Fruit fly (Drosophila melanogaster) whole organism, embryonic: ENCODE data around the gene Rchy1.
A peak's percentile ranks its signal among the peaks of the same experiment; 100 is the strongest.

Experiments
- Atf6 ChIP-seq: fragments of 200-800 bp; sonication (Bioruptor generic); IDR thresholded peaks from 2 replicates; pipeline ENCODE4 v1.3.6; 2022; ENCODE audit warnings: missing biosample characterization, missing genetic modification characterization
- B-H1 ChIP-seq: fragments of 200-800 bp; sonication (Bioruptor generic); IDR thresholded peaks from 3 replicates; pipeline ENCODE4 v1.3.6; 2022; ENCODE audit warnings: missing biosample characterization, missing genetic modification characterization
- Bteb2 ChIP-seq: fragments of 200-800 bp; sonication (Bioruptor generic); optimal IDR thresholded peaks from 2 replicates; lab custom pipeline; 2016; ENCODE audit warnings: missing biosample characterization, missing genetic modification characterization
- CG10209 ChIP-seq: fragments of 200-800 bp; sonication (Bioruptor generic); optimal IDR thresholded peaks from 3 replicates; lab custom pipeline; 2017; ENCODE audit warnings: missing biosample characterization, mild to moderate bottlenecking, missing genetic modification characterization, missing genetic modification reagents
- CG10366 ChIP-seq: fragments of 200-800 bp; sonication (Bioruptor generic); IDR thresholded peaks from 2 replicates; pipeline ENCODE4 v1.3.6; 2022; ENCODE audit warnings: missing biosample characterization, missing genetic modification characterization
- CG11085 ChIP-seq: fragments of 200-800 bp; sonication (Bioruptor generic); IDR thresholded peaks from 2 replicates; pipeline ENCODE4 v1.3.6; 2022; ENCODE audit warnings: missing biosample characterization, missing genetic modification characterization
- CG11695 ChIP-seq: fragments of 200-800 bp; sonication (Bioruptor generic); IDR thresholded peaks from 3 replicates; pipeline ENCODE4 v1.3.6; 2022; ENCODE audit warnings: missing biosample characterization, missing genetic modification characterization
- CG12659 ChIP-seq: fragments of 200-800 bp; sonication (Bioruptor generic); optimal IDR thresholded peaks from 3 replicates; lab custom pipeline; 2017; ENCODE audit warnings: mild to moderate bottlenecking, missing biosample characterization, missing genetic modification reagents, missing genetic modification characterization
- CG1603 ChIP-seq: fragments of 200-800 bp; sonication (Bioruptor generic); optimal IDR thresholded peaks from 2 replicates; lab custom pipeline; 2019; ENCODE audit warnings: missing biosample characterization, mild to moderate bottlenecking, missing genetic modification characterization, moderate library complexity
- CG2889 ChIP-seq: fragments of 200-800 bp; sonication (Bioruptor generic); IDR thresholded peaks from 3 replicates; pipeline ENCODE4 v1.3.6; 2022; ENCODE audit warnings: missing biosample characterization, missing genetic modification characterization
- CG33557 ChIP-seq: fragments of 200-800 bp; sonication (Bioruptor generic); optimal IDR thresholded peaks from 2 replicates; lab custom pipeline; 2019; ENCODE audit warnings: missing biosample characterization, mild to moderate bottlenecking, missing genetic modification characterization, moderate library complexity
- CG43689 ChIP-seq: fragments of 200-800 bp; sonication (Bioruptor generic); IDR thresholded peaks from 2 replicates; pipeline ENCODE4 v1.3.6; 2022; ENCODE audit warnings: missing biosample characterization, missing genetic modification characterization
- CG4424 ChIP-seq: fragments of 200-800 bp; sonication (Bioruptor generic); optimal IDR thresholded peaks from 3 replicates; lab custom pipeline; 2016; ENCODE audit warnings: missing biosample characterization, missing genetic modification characterization
- CG6854 ChIP-seq: fragments of 200-800 bp; sonication (Bioruptor generic); optimal IDR thresholded peaks from 3 replicates; lab custom pipeline; 2017; ENCODE audit warnings: missing biosample characterization, mild to moderate bottlenecking, missing genetic modification characterization
- CG7928 ChIP-seq: fragments of 200-800 bp; sonication (Bioruptor generic); optimal IDR thresholded peaks from 2 replicates; lab custom pipeline; 2017; ENCODE audit warnings: missing biosample characterization, mild to moderate bottlenecking, missing genetic modification characterization
- CG8359 ChIP-seq: fragments of 200-800 bp; sonication (Bioruptor generic); optimal IDR thresholded peaks from 2 replicates; lab custom pipeline; 2017; ENCODE audit warnings: missing biosample characterization, mild to moderate bottlenecking, missing genetic modification characterization, borderline replicate concordance
- CG8765 ChIP-seq: fragments of 200-800 bp; sonication (Bioruptor generic); IDR thresholded peaks from 2 replicates; pipeline ENCODE4 v1.3.6; 2022; ENCODE audit warnings: missing biosample characterization, missing genetic modification characterization
- CG9609 ChIP-seq: fragments of 200-800 bp; sonication (Bioruptor generic); optimal IDR thresholded peaks from 3 replicates; lab custom pipeline; 2016; ENCODE audit warnings: missing biosample characterization, missing genetic modification characterization
- D ChIP-seq, 2 experiments: fragments of 200-800 bp in 1 of 2; fragments of >200 bp in 1 of 2; sonication (Bioruptor generic) in 1 of 2; optimal IDR thresholded peaks; 2 replicates in 1 of 2; 3 replicates in 1 of 2; lab custom pipeline; 2017; ENCODE audit warnings: mild to moderate bottlenecking in 1 of 2, missing biosample characterization in 1 of 2, missing genetic modification characterization in 1 of 2, missing genetic modification reagents in 1 of 2
- Dip3 ChIP-seq: fragments of 200-800 bp; sonication (Bioruptor generic); optimal IDR thresholded peaks from 3 replicates; lab custom pipeline; 2016; ENCODE audit warnings: missing biosample characterization, missing genetic modification characterization
- Doc2 ChIP-seq: fragments of 200-800 bp; sonication (Bioruptor generic); IDR thresholded peaks from 2 replicates; pipeline ENCODE4 v1.3.6; 2022; ENCODE audit warnings: missing biosample characterization, missing genetic modification characterization
- ERR ChIP-seq: fragments of 200-800 bp; sonication (Bioruptor generic); optimal IDR thresholded peaks from 2 replicates; lab custom pipeline; 2016; ENCODE audit warnings: missing biosample characterization, missing genetic modification characterization
- Elba2 ChIP-seq: fragments of 200-800 bp; sonication (Bioruptor generic); optimal IDR thresholded peaks from 3 replicates; lab custom pipeline; 2016; ENCODE audit warnings: missing biosample characterization, missing genetic modification characterization
- NC2α ChIP-seq: fragments of 200-800 bp; sonication (Bioruptor generic); optimal IDR thresholded peaks from 2 replicates; lab custom pipeline; 2016; ENCODE audit warnings: missing biosample characterization, missing genetic modification characterization
- NC2β ChIP-seq: fragments of 200-800 bp; sonication (Bioruptor generic); optimal IDR thresholded peaks from 2 replicates; lab custom pipeline; 2016; ENCODE audit warnings: missing biosample characterization, missing genetic modification characterization
- NfI ChIP-seq: fragments of 200-800 bp; sonication (Bioruptor generic); optimal IDR thresholded peaks from 3 replicates; lab custom pipeline; 2018; ENCODE audit warnings: missing biosample characterization, mild to moderate bottlenecking, missing genetic modification characterization, moderate library complexity
- Ravus ChIP-seq: fragments of 200-800 bp; sonication (Bioruptor generic); IDR thresholded peaks from 2 replicates; pipeline ENCODE4 v1.3.6; 2022; ENCODE audit warnings: missing biosample characterization, missing genetic modification characterization
- Scr ChIP-seq: fragments of 200-800 bp; sonication (Bioruptor generic); IDR thresholded peaks from 2 replicates; pipeline ENCODE4 v1.3.6; 2022; ENCODE audit warnings: missing biosample characterization, missing genetic modification characterization; ENCODE audit not compliant: partially characterized antibody
- Sox102F ChIP-seq: fragments of 200-800 bp; sonication (Bioruptor generic); optimal IDR thresholded peaks from 2 replicates; lab custom pipeline; 2018; ENCODE audit warnings: missing biosample characterization, mild to moderate bottlenecking, missing genetic modification characterization, moderate library complexity
- Sry-δ ChIP-seq: fragments of 200-800 bp; sonication (Bioruptor generic); optimal IDR thresholded peaks from 2 replicates; lab custom pipeline; 2016; ENCODE audit warnings: missing biosample characterization, missing genetic modification characterization
- TFAM ChIP-seq: fragments of 200-800 bp; sonication (Bioruptor generic); optimal IDR thresholded peaks from 2 replicates; lab custom pipeline; 2017; ENCODE audit warnings: missing biosample characterization, missing genetic modification characterization, inconsistent platforms
- bcd ChIP-seq: fragments of 200-800 bp; sonication (Bioruptor generic); optimal IDR thresholded peaks from 2 replicates; lab custom pipeline; 2017; ENCODE audit warnings: missing biosample characterization, mild to moderate bottlenecking, missing genetic modification characterization
- cas ChIP-seq: fragments of 200-800 bp; sonication (Bioruptor generic); IDR thresholded peaks from 2 replicates; pipeline ENCODE4 v1.3.6; 2022; ENCODE audit warnings: missing biosample characterization, missing genetic modification characterization
- corto ChIP-seq: fragments of 200-800 bp; sonication (Bioruptor generic); optimal IDR thresholded peaks from 2 replicates; lab custom pipeline; 2016; ENCODE audit warnings: missing biosample characterization, mild to moderate bottlenecking, missing genetic modification characterization, moderate library complexity
- crc ChIP-seq: fragments of 200-800 bp; sonication (Bioruptor generic); optimal IDR thresholded peaks from 2 replicates; lab custom pipeline; 2016; ENCODE audit warnings: missing biosample characterization, missing genetic modification characterization
- emc ChIP-seq: fragments of 200-800 bp; sonication (Bioruptor generic); optimal IDR thresholded peaks from 2 replicates; lab custom pipeline; 2016; ENCODE audit warnings: missing biosample characterization, missing genetic modification characterization
- fd102C ChIP-seq: fragments of 200-800 bp; sonication (Bioruptor generic); optimal IDR thresholded peaks from 2 replicates; lab custom pipeline; 2018; ENCODE audit warnings: missing biosample characterization, mild to moderate bottlenecking, missing genetic modification characterization, moderate library complexity
- ftz-f1 ChIP-seq: fragments of 200-800 bp; sonication (Bioruptor generic); optimal IDR thresholded peaks from 2 replicates; lab custom pipeline; 2016; ENCODE audit warnings: missing biosample characterization, missing genetic modification characterization
- gce ChIP-seq: fragments of 200-800 bp; sonication (Bioruptor generic); IDR thresholded peaks from 3 replicates; pipeline ENCODE4 v1.3.6; 2022; ENCODE audit warnings: missing biosample characterization, missing genetic modification characterization
- insv ChIP-seq, 2 experiments: fragments of 200-800 bp; sonication (Bioruptor generic); optimal IDR thresholded peaks; 3 replicates each; lab custom pipeline; 2016 to 2018; ENCODE audit warnings: missing biosample characterization in 2 of 2, missing genetic modification characterization in 2 of 2
- pho ChIP-seq: fragments of 200-800 bp; sonication (Bioruptor generic); optimal IDR thresholded peaks from 2 replicates; lab custom pipeline; 2016; ENCODE audit warnings: missing biosample characterization, missing genetic modification characterization
- schlank ChIP-seq: fragments of 200-800 bp; sonication (Bioruptor generic); optimal IDR thresholded peaks from 2 replicates; lab custom pipeline; 2018; ENCODE audit warnings: missing biosample characterization, mild to moderate bottlenecking, missing genetic modification characterization
- sna ChIP-seq: fragments of 200-800 bp; sonication (Bioruptor generic); IDR thresholded peaks from 2 replicates; pipeline ENCODE4 v1.3.6; 2022; ENCODE audit warnings: missing biosample characterization, missing genetic modification characterization; ENCODE audit not compliant: partially characterized antibody
- stc ChIP-seq: fragments of 200-800 bp; sonication (Bioruptor generic); IDR thresholded peaks from 2 replicates; pipeline ENCODE4 v1.3.6; 2022; ENCODE audit warnings: missing biosample characterization, missing genetic modification characterization
- unc-4 ChIP-seq: fragments of 200-800 bp; sonication (Bioruptor generic); IDR thresholded peaks from 2 replicates; pipeline ENCODE4 v1.3.6; 2022; ENCODE audit warnings: missing biosample characterization, missing genetic modification characterization; ENCODE audit not compliant: partially characterized antibody
- usp ChIP-seq: fragments of >200 bp; optimal IDR thresholded peaks from 2 replicates; lab custom pipeline; 2017; ENCODE audit warnings: missing biosample characterization, missing genetic modification characterization
- vnd ChIP-seq: fragments of 200-800 bp; sonication (Bioruptor generic); IDR thresholded peaks from 3 replicates; pipeline ENCODE4 v1.3.6; 2022; ENCODE audit warnings: missing biosample characterization, missing genetic modification characterization; ENCODE audit not compliant: partially characterized antibody
- wor ChIP-seq: fragments of 200-800 bp; sonication (Bioruptor generic); IDR thresholded peaks from 2 replicates; pipeline ENCODE4 v1.3.6; 2022; ENCODE audit warnings: missing biosample characterization, missing genetic modification characterization
- zf30C ChIP-seq: fragments of 200-800 bp; sonication (Bioruptor generic); optimal IDR thresholded peaks from 3 replicates; lab custom pipeline; 2018; ENCODE audit warnings: missing biosample characterization, mild to moderate bottlenecking, missing genetic modification characterization

Gene Rchy1

dm6 chr2L:6479226-6479906 is 13.9 kb upstream of the Rchy1 start (continued):
- no peak for TF ChIP-seq Sox102F (GFP tag; lab: Kevin White, UChicago)
- TF ChIP-seq Ravus (GFP tag; lab: Robert Waterston, UW), result no peak
- peak; percentile 19 for TF ChIP-seq pho (GFP tag; lab: Kevin White, UChicago)
- no peak for TF ChIP-seq wor (GFP tag; lab: Robert Waterston, UW)
- peak; percentile 25 for TF ChIP-seq ftz-f1
- TF ChIP-seq Sry-δ, result no peak
- TF ChIP-seq CG11695 (GFP tag; lab: Robert Waterston, UW), result peak; percentile 41; the same call in 2 of the 3 replicates
- TF ChIP-seq NC2β, result peak; percentile 20
- TF ChIP-seq CG4424 (GFP tag; lab: Kevin White, UChicago), result no peak
- no peak for TF ChIP-seq CG9609 (GFP tag; lab: Kevin White, UChicago)
- no peak for TF ChIP-seq Bteb2 (GFP tag; lab: Kevin White, UChicago)
- no peak for TF ChIP-seq Scr (GFP tag; lab: Robert Waterston, UW)
- TF ChIP-seq D (optimal IDR thresholded peaks at IDR 0.05; lab: Kevin White, UChicago), result no peak
- peak; percentile 20 for TF ChIP-seq D (GFP tag; optimal IDR thresholded peaks at IDR 0.05; lab: Kevin White, UChicago)
- no peak for TF ChIP-seq sna
- TF ChIP-seq stc (GFP tag; lab: Robert Waterston, UW), result peak; percentile 49; the same call in 1 of the 2 replicates
- peak; percentile 33 for TF ChIP-seq CG33557 (GFP tag; lab: Kevin White, UChicago)
- TF ChIP-seq bcd (GFP tag; lab: Kevin White, UChicago), result no peak
- no peak for TF ChIP-seq corto (GFP tag; lab: Kevin White, UChicago)
- no peak for TF ChIP-seq TFAM (GFP tag; lab: Kevin White, UChicago)
- no peak for TF ChIP-seq unc-4 (GFP tag; lab: Robert Waterston, UW)
- TF ChIP-seq vnd, result no peak
- TF ChIP-seq NC2α (GFP tag; lab: Kevin White, UChicago), result no peak
- peak; percentile 30 for TF ChIP-seq NfI (GFP tag; lab: Kevin White, UChicago)
- TF ChIP-seq Dip3 (GFP tag; lab: Kevin White, UChicago), result no peak
- TF ChIP-seq Doc2, result no peak
- peak; percentile 24 for TF ChIP-seq schlank (tag; lab: Kevin White, UChicago)
- TF ChIP-seq ERR (GFP tag; lab: Kevin White, UChicago), result no peak
- TF ChIP-seq CG7928 (GFP tag; lab: Kevin White, UChicago), result no peak
- TF ChIP-seq CG10209 (GFP tag; lab: Kevin White, UChicago), result peak; percentile 36
- TF ChIP-seq B-H1, result no peak; the same call in 2 of the 3 replicates
- peak; percentile 55; the same call in 1 of the 3 replicates for TF ChIP-seq gce
- TF ChIP-seq CG2889, result no peak
- no peak for TF ChIP-seq fd102C (GFP tag; lab: Kevin White, UChicago)
- no peak for TF ChIP-seq CG43689 (GFP tag; lab: Robert Waterston, UW)
- TF ChIP-seq CG1603 (tag; lab: Kevin White, UChicago), result peak; percentile 25
- 0 out of 2 replicates have a peak, but pooled peaks have one; percentile 6 for TF ChIP-seq Atf6 (GFP tag; lab: Robert Waterston, UW)
- peak; percentile 38 for TF ChIP-seq CG12659
- TF ChIP-seq insv (GFP tag; optimal IDR thresholded peaks at IDR 0.05; lab: Kevin White, UChicago), result peak in 1 of 2 experiments; percentile 28
- TF ChIP-seq zf30C (GFP tag; lab: Kevin White, UChicago), result no peak
- no peak for TF ChIP-seq CG10366 (GFP tag; lab: Robert Waterston, UW)
- no peak for TF ChIP-seq CG8765
- TF ChIP-seq emc, result peak; percentile 18
- TF ChIP-seq CG11085 (GFP tag; lab: Robert Waterston, UW), result no peak
- no peak for TF ChIP-seq cas (GFP tag; lab: Robert Waterston, UW)
- TF ChIP-seq CG8359 (GFP tag; lab: Kevin White, UChicago), result no peak
- no peak for TF ChIP-seq Elba2 (GFP tag; lab: Kevin White, UChicago)
- TF ChIP-seq crc (GFP tag; lab: Kevin White, UChicago), result no peak
- TF ChIP-seq usp (GFP tag; lab: Kevin White, UChicago), result no peak
- no peak for TF ChIP-seq CG6854 (GFP tag; lab: Kevin White, UChicago)
